Worm (Caenorhabditis elegans) whole organism, L3 larva: ENCODE results near the gene T12A2.3.
A peak's percentile ranks its signal among the peaks of the same experiment; 100 is the strongest.

Experiments
- ZK546.5 ChIP-seq: sonication (generic microtip); optimal IDR thresholded peaks from 2 replicates; lab custom pipeline; 2017; ENCODE audit warnings: missing biosample characterization, missing genetic modification characterization
- ama-1 ChIP-seq: fragments of 150-350 bp; optimal IDR thresholded peaks from 2 replicates; lab custom pipeline; 2018
- fkh-2 ChIP-seq: fragments of 150-350 bp; optimal IDR thresholded peaks from 2 replicates; lab custom pipeline; 2014; ENCODE audit warnings: missing biosample characterization, missing genetic modification reagents, missing genetic modification characterization
- lin-15B ChIP-seq: fragments of 150-350 bp; optimal IDR thresholded peaks from 2 replicates; lab custom pipeline; 2014; ENCODE audit warnings: missing biosample characterization, missing genetic modification characterization
- nhr-11 ChIP-seq: fragments of 150-350 bp; optimal IDR thresholded peaks from 2 replicates; lab custom pipeline; 2014; ENCODE audit warnings: missing biosample characterization, missing genetic modification characterization
- nhr-23 ChIP-seq: fragments of 150-350 bp; optimal IDR thresholded peaks from 2 replicates; lab custom pipeline; 2014; ENCODE audit warnings: missing biosample characterization, missing genetic modification reagents, missing genetic modification characterization
- nhr-25 ChIP-seq: sonication (generic microtip); optimal IDR thresholded peaks from 2 replicates; lab custom pipeline; 2017; ENCODE audit warnings: missing biosample characterization, missing genetic modification characterization
- nhr-76 ChIP-seq: fragments of 150-350 bp; sonication (generic microtip); optimal IDR thresholded peaks from 5 replicates; lab custom pipeline; 2014; ENCODE audit warnings: missing biosample characterization, missing genetic modification characterization
- skn-1 ChIP-seq: fragments of 150-350 bp; optimal IDR thresholded peaks from 2 replicates; lab custom pipeline; 2014; ENCODE audit warnings: missing biosample characterization, missing genetic modification characterization
- tbx-2 ChIP-seq: sonication (generic microtip); optimal IDR thresholded peaks from 2 replicates; lab custom pipeline; 2016; ENCODE audit warnings: mild to moderate bottlenecking, missing genetic modification characterization, missing compliant biosample characterization
- ztf-11 ChIP-seq: fragments of 150-350 bp; optimal IDR thresholded peaks from 2 replicates; lab custom pipeline; 2014; ENCODE audit warnings: missing biosample characterization, missing genetic modification characterization

ce11 chrIII:6207881-6208280 lies 32.7 kb upstream of the T12A2.3 start, which contains the start of gene C23G10.2:
- TF ChIP-seq nhr-23 (tag; lab: Kevin White, UChicago) (no peak), nhr-25 (tag; lab: Kevin White, UChicago) (peak; percentile 28), skn-1 (tag; lab: Kevin White, UChicago) (no peak), nhr-76 (no peak), nhr-11 (tag; lab: Kevin White, UChicago) (no peak), tbx-2 (tag; lab: Kevin White, UChicago) (no peak), ZK546.5 (tag; lab: Kevin White, UChicago) (no peak), lin-15B (tag; lab: Kevin White, UChicago) (no peak), ama-1 (lab: Kevin White, UChicago) (no peak), fkh-2 (tag; lab: Kevin White, UChicago) (no peak), ztf-11 (tag; lab: Kevin White, UChicago) (no peak)
